Comparison of ENCODE assay signal across 4 fruit fly cellular contexts in genomic region chr2L:16519582-16520474, dm6.
TF ChIP-seq lines count a peak whose summit lies in the region.

No protein-coding gene starts in this region.

TF ChIP-seq in whole organism, adult, 20 proteins besides CTCF, POLR2A, EP300 and RAD21 (continued from another document):
- TF ChIP-seq kay (GFP tag; lab: Kevin White, UChicago; ENCODE audit: borderline replicate concordance) (peak; percentile 68), CG14711 (tag; optimal IDR thresholded peaks at IDR 0.05; lab: Kevin White, UChicago) (peak; percentile 5)

TF ChIP-seq in whole organism, embryonic, 481 proteins besides CTCF, POLR2A, EP300 and RAD21 (continued from another document and continues in another):
- peak in 1 of 2 experiments; percentile 50 for TF ChIP-seq Pdp1 (GFP tag; optimal IDR thresholded peaks at IDR 0.05; lab: Kevin White, UChicago)
- TF ChIP-seq mam (GFP tag; optimal IDR thresholded peaks at IDR 0.05; lab: Kevin White, UChicago), result no peak
- TF ChIP-seq Fer3 (tag; optimal IDR thresholded peaks at IDR 0.05; lab: Kevin White, UChicago), result peak; percentile 6
- no peak for TF ChIP-seq HLH3B (GFP tag; IDR thresholded peaks at IDR 0.05; lab: Robert Waterston, UW)
- peak; percentile 5 for TF ChIP-seq ranshi (GFP tag; IDR thresholded peaks at IDR 0.05; lab: Robert Waterston, UW)
- TF ChIP-seq CG17829 (tag; optimal IDR thresholded peaks at IDR 0.05; lab: Kevin White, UChicago), result peak; percentile 25
- TF ChIP-seq nmo (GFP tag; optimal IDR thresholded peaks at IDR 0.05; lab: Kevin White, UChicago), result peak; percentile 58
- TF ChIP-seq klu (GFP tag; IDR thresholded peaks at IDR 0.05; lab: Robert Waterston, UW), result no peak
- no peak; the same call in 1 of the 2 replicates for TF ChIP-seq gt (GFP tag; IDR thresholded peaks at IDR 0.05; lab: Robert Waterston, UW)
- TF ChIP-seq CG7556 (GFP tag; optimal IDR thresholded peaks at IDR 0.05; lab: Kevin White, UChicago), result peak; percentile 50
- TF ChIP-seq cwo (GFP tag; optimal IDR thresholded peaks at IDR 0.05; lab: Kevin White, UChicago), result peak; percentile 1
- TF ChIP-seq sob (GFP tag; IDR thresholded peaks at IDR 0.05; lab: Robert Waterston, UW), result peak; percentile 35; the same call in 1 of the 2 replicates
- TF ChIP-seq kah (GFP tag; optimal IDR thresholded peaks at IDR 0.05; lab: Kevin White, UChicago), result no peak
- no peak for TF ChIP-seq CG11456 (GFP tag; IDR thresholded peaks at IDR 0.05; lab: Robert Waterston, UW)
- peak; percentile 8 for TF ChIP-seq tap (tag; optimal IDR thresholded peaks at IDR 0.05; lab: Kevin White, UChicago)
- TF ChIP-seq ftz-f1 (GFP tag; optimal IDR thresholded peaks at IDR 0.05; lab: Kevin White, UChicago), result no peak
- peak; percentile 63; the same call in 1 of the 3 replicates for TF ChIP-seq gce (GFP tag; IDR thresholded peaks at IDR 0.05; lab: Robert Waterston, UW)
- peak; percentile 1 for TF ChIP-seq en (GFP tag; optimal IDR thresholded peaks at IDR 0.05; lab: Kevin White, UChicago)
- TF ChIP-seq vnd (GFP tag; IDR thresholded peaks at IDR 0.05; lab: Robert Waterston, UW; ENCODE audit: partially characterized antibody), result no peak
- TF ChIP-seq bsh (GFP tag; optimal IDR thresholded peaks at IDR 0.05; lab: Kevin White, UChicago), result peak in 1 of 2 experiments; percentile 41
- peak; percentile 10 for TF ChIP-seq sug (tag; optimal IDR thresholded peaks at IDR 0.05; lab: Kevin White, UChicago)
- TF ChIP-seq fd64A (GFP tag; optimal IDR thresholded peaks at IDR 0.05; lab: Kevin White, UChicago), result peak; percentile 15
- TF ChIP-seq Sin3A (optimal IDR thresholded peaks at IDR 0.05; lab: Kevin White, UChicago), result no peak
- TF ChIP-seq dimm (GFP tag; IDR thresholded peaks at IDR 0.05; lab: Robert Waterston, UW), result no peak
- TF ChIP-seq lilli (GFP tag; optimal IDR thresholded peaks at IDR 0.05; lab: Kevin White, UChicago), result no peak
- TF ChIP-seq CG13894 (tag; optimal IDR thresholded peaks at IDR 0.05; lab: Kevin White, UChicago), result no peak
- TF ChIP-seq CG7928 (GFP tag; optimal IDR thresholded peaks at IDR 0.05; lab: Kevin White, UChicago), result no peak
- TF ChIP-seq CG16863 (GFP tag; optimal IDR thresholded peaks at IDR 0.05; lab: Kevin White, UChicago), result peak; percentile 15
- TF ChIP-seq Hmr (GFP tag; optimal IDR thresholded peaks at IDR 0.05; lab: Kevin White, UChicago), result peak; percentile 43
- peak; percentile 95 for TF ChIP-seq CG3163 (GFP tag; optimal IDR thresholded peaks at IDR 0.05; lab: Kevin White, UChicago)
- no peak for TF ChIP-seq cad (GFP tag; optimal IDR thresholded peaks at IDR 0.05; lab: Kevin White, UChicago)
- TF ChIP-seq Meics (GFP tag; optimal IDR thresholded peaks at IDR 0.05; lab: Kevin White, UChicago), result peak; percentile 54
- TF ChIP-seq CG1024 (GFP tag; IDR thresholded peaks at IDR 0.05; lab: Robert Waterston, UW), result peak; percentile 4; the same call in 1 of the 2 replicates
- TF ChIP-seq Dfd (GFP tag; optimal IDR thresholded peaks at IDR 0.05; lab: Kevin White, UChicago), result no peak
- no peak for TF ChIP-seq Atf3 (GFP tag; optimal IDR thresholded peaks at IDR 0.05; lab: Kevin White, UChicago)
- peak; percentile 15 for TF ChIP-seq CG10274 (GFP tag; optimal IDR thresholded peaks at IDR 0.05; lab: Kevin White, UChicago)
- peak; percentile 42; the same call in 1 of the 2 replicates for TF ChIP-seq ttk (GFP tag; IDR thresholded peaks at IDR 0.05; lab: Robert Waterston, UW)
- TF ChIP-seq Oaz (GFP tag; IDR thresholded peaks at IDR 0.05; lab: Robert Waterston, UW), result no peak
- TF ChIP-seq CG9437 (GFP tag; optimal IDR thresholded peaks at IDR 0.05; lab: Kevin White, UChicago), result peak; percentile 44
- peak; percentile 47; the same call in 1 of the 2 replicates for TF ChIP-seq CG31441 (GFP tag; IDR thresholded peaks at IDR 0.05; lab: Robert Waterston, UW)
- TF ChIP-seq Xbp1 (GFP tag; optimal IDR thresholded peaks at IDR 0.05; lab: Kevin White, UChicago), result no peak
- peak; percentile 44 for TF ChIP-seq CG13775 (GFP tag; optimal IDR thresholded peaks at IDR 0.05; lab: Kevin White, UChicago)
- TF ChIP-seq CG4730 (GFP tag; IDR thresholded peaks at IDR 0.05; lab: Robert Waterston, UW), result no peak

TF ChIP-seq in whole organism, prepupa, 60 proteins besides CTCF, POLR2A, EP300 and RAD21 (continued from another document):
- TF ChIP-seq CG32006 (GFP tag; optimal IDR thresholded peaks at IDR 0.05; lab: Kevin White, UChicago), result peak; percentile 72
- TF ChIP-seq Eip93F (GFP tag; optimal IDR thresholded peaks at IDR 0.05; lab: Kevin White, UChicago), result peak; percentile 17
- peak; percentile 45 for TF ChIP-seq CG6854 (GFP tag; optimal IDR thresholded peaks at IDR 0.05; lab: Kevin White, UChicago)
- peak; percentile 13 for TF ChIP-seq CG8632 (GFP tag; optimal IDR thresholded peaks at IDR 0.05; lab: Kevin White, UChicago)
- peak; percentile 22; the same call in 1 of the 3 replicates for TF ChIP-seq CG6163 (GFP tag; IDR thresholded peaks at IDR 0.05; lab: Robert Waterston, UW)
- no peak for TF ChIP-seq OdsH (GFP tag; optimal IDR thresholded peaks at IDR 0.05; lab: Kevin White, UChicago)
- TF ChIP-seq net (GFP tag; optimal IDR thresholded peaks at IDR 0.05; lab: Kevin White, UChicago), result no peak
- 0 out of 2 replicates have a peak, but pooled peaks have one; percentile 13 for TF ChIP-seq Gug (GFP tag; IDR thresholded peaks at IDR 0.05; lab: Robert Waterston, UW)
- no peak for TF ChIP-seq Hr38 (GFP tag; optimal IDR thresholded peaks at IDR 0.05; lab: Kevin White, UChicago)
- no peak for TF ChIP-seq Ets96B (tag; optimal IDR thresholded peaks at IDR 0.05; lab: Kevin White, UChicago)
- peak; percentile 11 for TF ChIP-seq CG31627 (GFP tag; optimal IDR thresholded peaks at IDR 0.05; lab: Kevin White, UChicago)
- TF ChIP-seq CG4318 (GFP tag; optimal IDR thresholded peaks at IDR 0.05; lab: Kevin White, UChicago), result peak; percentile 31
- peak; percentile 62 for TF ChIP-seq CG15336 (GFP tag; IDR thresholded peaks at IDR 0.05; lab: Robert Waterston, UW)

TF ChIP-seq in whole organism, wandering third instar larva, 38 proteins besides CTCF, POLR2A, EP300 and RAD21 (continued from another document):
- TF ChIP-seq Vsx2 (GFP tag; optimal IDR thresholded peaks at IDR 0.05; lab: Kevin White, UChicago; ENCODE audit: partially characterized antibody) (no peak), Rel (GFP tag; optimal IDR thresholded peaks at IDR 0.05; lab: Kevin White, UChicago) (no peak), Rel (tag; optimal IDR thresholded peaks at IDR 0.05; lab: Kevin White, UChicago) (no peak), tai (GFP tag; optimal IDR thresholded peaks at IDR 0.05; lab: Kevin White, UChicago) (no peak), Hnf4 (GFP tag; optimal IDR thresholded peaks at IDR 0.05; lab: Kevin White, UChicago) (peak; percentile 14), brk (GFP tag; optimal IDR thresholded peaks at IDR 0.05; lab: Kevin White, UChicago) (peak; percentile 55), dl (GFP tag; optimal IDR thresholded peaks at IDR 0.05; lab: Kevin White, UChicago; ENCODE audit: insufficient read depth in 1 of 2, partially characterized antibody in 2 of 2) (peak; percentile 9 to 27), Jra (GFP tag; optimal IDR thresholded peaks at IDR 0.05; lab: Kevin White, UChicago) (no peak), GATAd (GFP tag; optimal IDR thresholded peaks at IDR 0.05; lab: Kevin White, UChicago) (no peak), dmrt93B (GFP tag; optimal IDR thresholded peaks at IDR 0.05; lab: Kevin White, UChicago) (peak; percentile 23), usp (GFP tag; optimal IDR thresholded peaks at IDR 0.05; lab: Kevin White, UChicago) (no peak)
